Worm (Caenorhabditis elegans): ENCODE results near the gene pcs-1.

- no peak for TF ChIP-seq nhr-237 (tag; optimal IDR thresholded peaks at IDR 0.05)
- TF ChIP-seq snpc-4 (tag; optimal IDR thresholded peaks at IDR 0.05) = no peak
- no peak for TF ChIP-seq lsy-2 (tag; optimal IDR thresholded peaks at IDR 0.05)
- peak; percentile 45 for TF ChIP-seq unc-62 (GFP tag; optimal IDR thresholded peaks at IDR 0.05)
- TF ChIP-seq elt-3 (tag; optimal IDR thresholded peaks at IDR 0.05) = no peak
- TF ChIP-seq unc-39 (tag; optimal IDR thresholded peaks at IDR 0.05) = no peak
- TF ChIP-seq elt-1 (tag; optimal IDR thresholded peaks at IDR 0.05; ENCODE audit: borderline replicate concordance, insufficient read depth) = no peak
- no peak for TF ChIP-seq M03D4.4 (tag; optimal IDR thresholded peaks at IDR 0.05)
- TF ChIP-seq nhr-12 (tag; optimal IDR thresholded peaks at IDR 0.05) = no peak
- peak; percentile 22 for TF ChIP-seq ztf-11 (tag; optimal IDR thresholded peaks at IDR 0.05)
Measured at ce11 chrII:11535429-11535828, 42.1 kb downstream of the pcs-1 start.
